Fruit fly (Drosophila melanogaster) whole organism, embryonic: ENCODE data around the gene CG12522.

Source experiments
- ATbp ChIP-seq: fragments of 200-800 bp; sonication (Bioruptor generic); optimal IDR thresholded peaks from 2 replicates; lab custom pipeline; 2017; ENCODE audit warnings: missing biosample characterization, mild to moderate bottlenecking, missing genetic modification characterization, missing genetic modification reagents
- Atf6 ChIP-seq: fragments of 200-800 bp; sonication (Bioruptor generic); IDR thresholded peaks from 2 replicates; pipeline ENCODE4 v1.3.6; 2022; ENCODE audit warnings: missing biosample characterization, missing genetic modification characterization
- Bdp1 ChIP-seq: fragments of 200-800 bp; sonication (Bioruptor generic); optimal IDR thresholded peaks from 3 replicates; lab custom pipeline; 2016; ENCODE audit warnings: missing biosample characterization, missing genetic modification characterization
- CG10462 ChIP-seq: fragments of 200-800 bp; sonication (Bioruptor generic); optimal IDR thresholded peaks from 2 replicates; lab custom pipeline; 2016; ENCODE audit warnings: missing biosample characterization, missing genetic modification characterization
- CG10979 ChIP-seq: fragments of 200-800 bp; sonication (Bioruptor generic); optimal IDR thresholded peaks from 2 replicates; lab custom pipeline; 2018; ENCODE audit warnings: missing biosample characterization, mild to moderate bottlenecking, missing genetic modification characterization, moderate library complexity
- CG11723 ChIP-seq: fragments of 200-800 bp; sonication (Bioruptor generic); optimal IDR thresholded peaks from 2 replicates; lab custom pipeline; 2017; ENCODE audit warnings: missing biosample characterization, mild to moderate bottlenecking, missing genetic modification characterization
- CG13296 ChIP-seq: fragments of 200-800 bp; sonication (Bioruptor generic); optimal IDR thresholded peaks from 3 replicates; lab custom pipeline; 2018; ENCODE audit warnings: missing biosample characterization, mild to moderate bottlenecking, missing genetic modification characterization
- CG31441 ChIP-seq: fragments of 200-800 bp; sonication (Bioruptor generic); IDR thresholded peaks from 2 replicates; pipeline ENCODE4 v1.3.6; 2022; ENCODE audit warnings: missing biosample characterization, missing genetic modification characterization
- CG32772 ChIP-seq: fragments of 200-800 bp; sonication (Bioruptor generic); IDR thresholded peaks from 2 replicates; pipeline ENCODE4 v1.3.6; 2022; ENCODE audit warnings: missing biosample characterization, missing genetic modification characterization
- CG5953 ChIP-seq: fragments of 200-800 bp; sonication (Bioruptor generic); IDR thresholded peaks from 2 replicates; pipeline ENCODE4 v1.3.6; 2022; ENCODE audit warnings: missing biosample characterization, missing genetic modification characterization
- CG6813 ChIP-seq: fragments of 200-800 bp; sonication (Bioruptor generic); optimal IDR thresholded peaks from 2 replicates; lab custom pipeline; 2017; ENCODE audit warnings: missing biosample characterization, missing genetic modification characterization, mild to moderate bottlenecking, moderate library complexity, missing genetic modification reagents
- CG8478 ChIP-seq: fragments of >200 bp; optimal IDR thresholded peaks from 2 replicates; lab custom pipeline; 2018
- CG9609 ChIP-seq: fragments of 200-800 bp; sonication (Bioruptor generic); optimal IDR thresholded peaks from 3 replicates; lab custom pipeline; 2016; ENCODE audit warnings: missing biosample characterization, missing genetic modification characterization
- CG9797 ChIP-seq: fragments of 200-800 bp; sonication (Bioruptor generic); optimal IDR thresholded peaks from 3 replicates; lab custom pipeline; 2018; ENCODE audit warnings: missing biosample characterization, mild to moderate bottlenecking, missing genetic modification characterization
- CG9932 ChIP-seq: fragments of 200-800 bp; sonication (Bioruptor generic); IDR thresholded peaks from 2 replicates; pipeline ENCODE4 v1.3.6; 2022; ENCODE audit warnings: missing biosample characterization, missing genetic modification characterization
- CHES-1-like ChIP-seq: fragments of 200-800 bp; sonication (Bioruptor generic); optimal IDR thresholded peaks from 2 replicates; lab custom pipeline; 2016; ENCODE audit warnings: missing biosample characterization, missing genetic modification characterization
- Dfd ChIP-seq, 2 experiments: fragments of >200 bp; optimal IDR thresholded peaks; 2 replicates each; lab custom pipeline; 2017; ENCODE audit warnings: missing biosample characterization in 2 of 2, missing genetic modification characterization in 2 of 2
- Dip2 ChIP-seq: fragments of 200-800 bp; sonication (Bioruptor generic); IDR thresholded peaks from 2 replicates; pipeline ENCODE4 v1.3.6; 2022; ENCODE audit warnings: missing biosample characterization, missing genetic modification characterization
- Dip3 ChIP-seq: fragments of 200-800 bp; sonication (Bioruptor generic); optimal IDR thresholded peaks from 3 replicates; lab custom pipeline; 2016; ENCODE audit warnings: missing biosample characterization, missing genetic modification characterization
- Dll ChIP-seq: fragments of 200-800 bp; sonication (Bioruptor generic); IDR thresholded peaks from 4 replicates; pipeline ENCODE4 v1.3.6; 2022; ENCODE audit warnings: missing biosample characterization, missing genetic modification characterization; ENCODE audit not compliant: partially characterized antibody
- Drgx ChIP-seq: fragments of 200-800 bp; sonication (Bioruptor generic); IDR thresholded peaks from 2 replicates; pipeline ENCODE4 v1.3.6; 2022; ENCODE audit warnings: missing biosample characterization, missing genetic modification characterization
- ERR ChIP-seq: fragments of 200-800 bp; sonication (Bioruptor generic); optimal IDR thresholded peaks from 2 replicates; lab custom pipeline; 2016; ENCODE audit warnings: missing biosample characterization, missing genetic modification characterization
- GATAe ChIP-seq: fragments of 200-800 bp; sonication (Bioruptor generic); conservative IDR thresholded peaks from 2 replicates; pipeline ENCODE4 v1.3.6; 2022; ENCODE audit warnings: missing biosample characterization, missing genetic modification characterization
- H15 ChIP-seq: fragments of 200-800 bp; sonication (Bioruptor generic); IDR thresholded peaks from 3 replicates; pipeline ENCODE4 v1.3.6; 2022; ENCODE audit warnings: missing biosample characterization, missing genetic modification characterization
- HLHmδ ChIP-seq: fragments of 200-800 bp; sonication (Bioruptor generic); optimal IDR thresholded peaks from 2 replicates; lab custom pipeline; 2018; ENCODE audit warnings: missing biosample characterization, mild to moderate bottlenecking, missing genetic modification characterization, moderate library complexity
- Jarid2 ChIP-seq: fragments of 200-800 bp; sonication (Bioruptor generic); optimal IDR thresholded peaks from 3 replicates; lab custom pipeline; 2017; ENCODE audit warnings: mild to moderate bottlenecking, missing biosample characterization, missing genetic modification reagents, missing genetic modification characterization
- Myb ChIP-seq: fragments of 200-800 bp; sonication (Bioruptor generic); optimal IDR thresholded peaks from 2 replicates; lab custom pipeline; 2016; ENCODE audit warnings: missing biosample characterization, missing genetic modification characterization
- Pdp1 ChIP-seq, 2 experiments: fragments of 200-800 bp; sonication (Bioruptor generic); optimal IDR thresholded peaks; 3 replicates each; lab custom pipeline; 2016; ENCODE audit warnings: missing biosample characterization in 2 of 2, missing genetic modification characterization in 2 of 2, mild to moderate bottlenecking in 1 of 2, moderate library complexity in 1 of 2
- ase ChIP-seq: fragments of 200-800 bp; sonication (Bioruptor generic); IDR thresholded peaks from 3 replicates; pipeline ENCODE4 v1.3.6; 2022; ENCODE audit warnings: missing biosample characterization, missing genetic modification characterization
- az2 ChIP-seq: fragments of 200-800 bp; sonication (Bioruptor generic); optimal IDR thresholded peaks from 3 replicates; lab custom pipeline; 2016; ENCODE audit warnings: missing biosample characterization, missing genetic modification characterization
- bowl ChIP-seq: fragments of 200-800 bp; sonication (Bioruptor generic); IDR thresholded peaks from 2 replicates; pipeline ENCODE4 v1.3.6; 2022; ENCODE audit warnings: missing biosample characterization, missing genetic modification characterization
- bsh ChIP-seq, 2 experiments: fragments of 200-800 bp; sonication (Bioruptor generic); optimal IDR thresholded peaks; 2 replicates each; lab custom pipeline; 2017 to 2018; ENCODE audit warnings: mild to moderate bottlenecking in 2 of 2, missing biosample characterization in 2 of 2, missing genetic modification characterization in 2 of 2, moderate library complexity in 1 of 2
- cg ChIP-seq: fragments of 200-800 bp; sonication (Bioruptor generic); optimal IDR thresholded peaks from 3 replicates; lab custom pipeline; 2019; ENCODE audit warnings: missing biosample characterization, mild to moderate bottlenecking, missing genetic modification characterization, moderate library complexity
- crc ChIP-seq: fragments of 200-800 bp; sonication (Bioruptor generic); optimal IDR thresholded peaks from 2 replicates; lab custom pipeline; 2016; ENCODE audit warnings: missing biosample characterization, missing genetic modification characterization
- crol ChIP-seq: fragments of 200-800 bp; sonication (Bioruptor generic); IDR thresholded peaks from 2 replicates; pipeline ENCODE4 v1.3.6; 2022; ENCODE audit warnings: missing biosample characterization, missing genetic modification characterization
- danr ChIP-seq: fragments of 200-800 bp; sonication (Bioruptor generic); IDR thresholded peaks from 2 replicates; pipeline ENCODE4 v1.3.6; 2022; ENCODE audit warnings: missing biosample characterization, missing genetic modification characterization
- dpn ChIP-seq, 2 experiments: fragments of 200-800 bp; sonication (Bioruptor generic); optimal IDR thresholded peaks; 3 replicates each; lab custom pipeline; 2016; ENCODE audit warnings: missing biosample characterization in 2 of 2, missing genetic modification characterization in 2 of 2
- ems ChIP-seq: fragments of 200-800 bp; sonication (Bioruptor generic); optimal IDR thresholded peaks from 3 replicates; lab custom pipeline; 2016; ENCODE audit warnings: missing biosample characterization, missing genetic modification characterization
- esg ChIP-seq: fragments of 200-800 bp; sonication (Bioruptor generic); conservative IDR thresholded peaks from 2 replicates; pipeline ENCODE4 v1.3.6; 2022; ENCODE audit warnings: missing biosample characterization, missing genetic modification characterization
- gem ChIP-seq: fragments of 200-800 bp; sonication (Bioruptor generic); optimal IDR thresholded peaks from 2 replicates; lab custom pipeline; 2019; ENCODE audit warnings: missing biosample characterization, mild to moderate bottlenecking, missing genetic modification characterization, moderate library complexity
- klu ChIP-seq: fragments of 200-800 bp; sonication (Bioruptor generic); IDR thresholded peaks from 2 replicates; pipeline ENCODE4 v1.3.6; 2022; ENCODE audit warnings: missing biosample characterization, missing genetic modification characterization
- lilli ChIP-seq: fragments of 200-800 bp; sonication (Bioruptor generic); optimal IDR thresholded peaks from 3 replicates; lab custom pipeline; 2016; ENCODE audit warnings: missing biosample characterization, missing genetic modification characterization
- lov ChIP-seq, 2 experiments: fragments of 200-800 bp in 1 of 2; fragments of >200 bp in 1 of 2; sonication (Bioruptor generic) in 1 of 2; IDR thresholded peaks in 1 of 2; optimal IDR thresholded peaks in 1 of 2; 2 replicates in 1 of 2; 3 replicates in 1 of 2; pipeline versions ENCODE4 v1.3.6 to Lab custom; 2017 to 2022; ENCODE audit warnings: missing biosample characterization in 1 of 2, missing genetic modification characterization in 1 of 2
- odd ChIP-seq: fragments of 200-800 bp; sonication (Bioruptor generic); optimal IDR thresholded peaks from 2 replicates; lab custom pipeline; 2017; ENCODE audit warnings: missing biosample characterization, mild to moderate bottlenecking, missing genetic modification characterization
- prd ChIP-seq, 3 experiments: fragments of >200 bp in 2 of 3; fragments of 200-800 bp in 1 of 3; sonication (Bioruptor generic) in 1 of 3; optimal IDR thresholded peaks in 2 of 3; IDR thresholded peaks in 1 of 3; 2 replicates in 2 of 3; 3 replicates in 1 of 3; pipeline versions ENCODE4 v1.3.6 to Lab custom; 2017 to 2022; ENCODE audit warnings: missing biosample characterization in 1 of 3, missing genetic modification characterization in 1 of 3
- pum ChIP-seq: fragments of 200-800 bp; sonication (Bioruptor generic); optimal IDR thresholded peaks from 2 replicates; lab custom pipeline; 2016; ENCODE audit warnings: missing biosample characterization, missing genetic modification characterization
- sisA ChIP-seq: fragments of 200-800 bp; sonication (Bioruptor generic); IDR thresholded peaks from 2 replicates; pipeline ENCODE4 v1.3.6; 2022; ENCODE audit warnings: missing biosample characterization, missing genetic modification characterization
- slp2 ChIP-seq: fragments of 200-800 bp; sonication (Bioruptor generic); optimal IDR thresholded peaks from 2 replicates; lab custom pipeline; 2016; ENCODE audit warnings: missing biosample characterization, missing genetic modification characterization
- sna ChIP-seq: fragments of 200-800 bp; sonication (Bioruptor generic); IDR thresholded peaks from 2 replicates; pipeline ENCODE4 v1.3.6; 2022; ENCODE audit warnings: missing biosample characterization, missing genetic modification characterization; ENCODE audit not compliant: partially characterized antibody
- tgo ChIP-seq: fragments of 200-800 bp; sonication (Bioruptor generic); IDR thresholded peaks from 3 replicates; pipeline ENCODE4 v1.3.6; 2022; ENCODE audit warnings: missing biosample characterization, missing genetic modification characterization

Gene CG12522

DNA sequence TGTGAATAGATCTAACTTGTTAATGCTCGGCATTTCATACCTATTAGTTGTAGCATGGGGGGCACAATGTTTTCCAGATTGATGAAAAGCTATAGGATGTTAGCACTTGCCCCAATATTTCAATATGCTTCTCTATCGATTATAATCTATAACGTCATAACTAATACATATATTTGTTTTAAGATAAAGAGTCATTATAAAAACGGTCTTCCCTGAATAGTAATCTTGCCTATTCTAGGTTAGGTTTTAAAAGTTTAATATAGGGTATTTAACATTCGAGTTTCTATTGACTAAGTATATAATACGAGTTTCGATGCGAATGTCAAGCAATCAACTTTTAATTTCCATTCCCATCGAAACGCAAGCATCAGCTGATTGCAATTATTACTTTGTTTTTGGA is 46.8 kb upstream of the CG12522 start, which contains the start of the genes CG6321 and Blos2 (continued):
- TF ChIP-seq crc (GFP tag; lab: Kevin White, UChicago) (no peak), Dfd (GFP tag; optimal IDR thresholded peaks at IDR 0.05; lab: Kevin White, UChicago) (no peak), CG8478 (lab: Kevin White, UChicago) (no peak), CG11723 (peak; percentile 39), Atf6 (GFP tag; lab: Robert Waterston, UW) (peak; percentile 66), CG10979 (tag; lab: Kevin White, UChicago) (peak; percentile 81), ATbp (peak; percentile 64), esg (GFP tag; lab: Robert Waterston, UW) (peak; percentile 30; the same call in 1 of the 2 replicates), sisA (GFP tag; lab: Robert Waterston, UW) (peak; percentile 54), CG6813 (GFP tag; lab: Kevin White, UChicago) (peak; percentile 26), HLHmδ (GFP tag; lab: Kevin White, UChicago) (no peak), bsh (GFP tag; optimal IDR thresholded peaks at IDR 0.05; lab: Kevin White, UChicago) (peak; percentile 54 to 80), prd (optimal IDR thresholded peaks at IDR 0.05; lab: Kevin White, UChicago) (no peak), prd (GFP tag; IDR thresholded peaks at IDR 0.05; lab: Robert Waterston, UW) (peak; percentile 61; the same call in 2 of the 3 replicates), cg (GFP tag; lab: Kevin White, UChicago) (no peak), gem (tag; lab: Kevin White, UChicago) (peak; percentile 90), danr (0 out of 2 replicates have a peak, but pooled peaks have one; percentile 44), CG9797 (GFP tag; lab: Kevin White, UChicago) (no peak), Bdp1 (GFP tag; lab: Kevin White, UChicago) (no peak), Myb (no peak), Jarid2 (GFP tag; lab: Kevin White, UChicago) (no peak), CG5953 (no peak), GATAe (GFP tag; lab: Robert Waterston, UW) (peak; percentile 55; the same call in 1 of the 2 replicates), CG32772 (GFP tag; lab: Robert Waterston, UW) (0 out of 2 replicates have a peak, but pooled peaks have one; percentile 5), az2 (GFP tag; lab: Kevin White, UChicago) (peak; percentile 66), CG13296 (peak; percentile 77), lov (optimal IDR thresholded peaks at IDR 0.05; lab: Kevin White, UChicago) (no peak), lov (GFP tag; IDR thresholded peaks at IDR 0.05; lab: Robert Waterston, UW) (0 out of 3 replicates have a peak, but pooled peaks have one; percentile 37), Dip3 (GFP tag; lab: Kevin White, UChicago) (peak; percentile 46), dpn (GFP tag; optimal IDR thresholded peaks at IDR 0.05; lab: Kevin White, UChicago) (peak; percentile 69 to 77), odd (GFP tag; lab: Kevin White, UChicago) (peak; percentile 69), ase (peak; percentile 39; the same call in 1 of the 3 replicates), klu (GFP tag; lab: Robert Waterston, UW) (peak; percentile 52), CG31441 (GFP tag; lab: Robert Waterston, UW) (peak; percentile 84), lilli (GFP tag; lab: Kevin White, UChicago) (peak; percentile 73), CHES-1-like (peak; percentile 11), sna (no peak), Dip2 (no peak), Dll (GFP tag; lab: Robert Waterston, UW) (no peak), slp2 (peak; percentile 30), ems (GFP tag; lab: Kevin White, UChicago) (peak; percentile 55), CG9609 (GFP tag; lab: Kevin White, UChicago) (peak; percentile 32), crol (GFP tag; lab: Robert Waterston, UW) (no peak), ERR (GFP tag; lab: Kevin White, UChicago) (no peak), tgo (GFP tag; lab: Robert Waterston, UW) (peak; percentile 64; the same call in 1 of the 3 replicates), Drgx (GFP tag; lab: Robert Waterston, UW) (peak; percentile 77), Pdp1 (GFP tag; optimal IDR thresholded peaks at IDR 0.05; lab: Kevin White, UChicago) (peak; percentile 30 to 65), CG10462 (no peak), H15 (GFP tag; lab: Robert Waterston, UW) (0 out of 3 replicates have a peak, but pooled peaks have one; percentile 27), pum (GFP tag; lab: Kevin White, UChicago) (peak; percentile 42), bowl (GFP tag; lab: Robert Waterston, UW) (no peak), CG9932 (GFP tag; lab: Robert Waterston, UW) (peak; percentile 50)
